Worm (Caenorhabditis elegans): ENCODE results near the gene cam-1.

ce11 chrII:9301065-9301464 is 9.0 kb downstream of the cam-1 start:
- TF ChIP-seq dmd-4 (tag; optimal IDR thresholded peaks at IDR 0.05; ENCODE audit: borderline replicate concordance) (no peak), ets-4 (tag; optimal IDR thresholded peaks at IDR 0.05) (no peak), elt-4 (tag; optimal IDR thresholded peaks at IDR 0.05) (no peak), pros-1 (tag; optimal IDR thresholded peaks at IDR 0.05) (no peak), ceh-30 (tag; optimal IDR thresholded peaks at IDR 0.05) (no peak), pax-1 (tag; optimal IDR thresholded peaks at IDR 0.05) (no peak), ceh-19 (GFP tag; optimal IDR thresholded peaks at IDR 0.05) (no peak), unc-3 (GFP tag; conservative IDR thresholded peaks at IDR 0.05) (no peak), unc-3 (tag; optimal IDR thresholded peaks at IDR 0.05) (no peak)
